Fruit fly (Drosophila melanogaster) whole organism, embryonic: Measurements from ENCODE around the gene Socs36E.

Source experiments
- CG11504 ChIP-seq: fragments of 200-800 bp; sonication (Bioruptor generic); optimal IDR thresholded peaks from 3 replicates; lab custom pipeline; 2019; ENCODE audit warnings: missing biosample characterization, mild to moderate bottlenecking, missing genetic modification characterization, moderate library complexity
- CG11723 ChIP-seq: fragments of 200-800 bp; sonication (Bioruptor generic); optimal IDR thresholded peaks from 2 replicates; lab custom pipeline; 2017; ENCODE audit warnings: missing biosample characterization, mild to moderate bottlenecking, missing genetic modification characterization
- CG12071 ChIP-seq: fragments of 200-800 bp; sonication (Bioruptor generic); optimal IDR thresholded peaks from 3 replicates; lab custom pipeline; 2018; ENCODE audit warnings: missing biosample characterization, mild to moderate bottlenecking, missing genetic modification characterization
- CG12104 ChIP-seq: fragments of 200-800 bp; sonication (Bioruptor generic); optimal IDR thresholded peaks from 3 replicates; lab custom pipeline; 2016; ENCODE audit warnings: missing biosample characterization, missing genetic modification characterization
- CG12659 ChIP-seq: fragments of 200-800 bp; sonication (Bioruptor generic); optimal IDR thresholded peaks from 3 replicates; lab custom pipeline; 2017; ENCODE audit warnings: mild to moderate bottlenecking, missing biosample characterization, missing genetic modification reagents, missing genetic modification characterization
- CG15601 ChIP-seq: fragments of 200-800 bp; sonication (Bioruptor generic); optimal IDR thresholded peaks from 3 replicates; lab custom pipeline; 2019; ENCODE audit warnings: missing biosample characterization, mild to moderate bottlenecking, missing genetic modification characterization, moderate library complexity
- CG1603 ChIP-seq: fragments of 200-800 bp; sonication (Bioruptor generic); optimal IDR thresholded peaks from 2 replicates; lab custom pipeline; 2019; ENCODE audit warnings: missing biosample characterization, mild to moderate bottlenecking, missing genetic modification characterization, moderate library complexity
- CG17385 ChIP-seq: fragments of 200-800 bp; sonication (Bioruptor generic); optimal IDR thresholded peaks from 3 replicates; lab custom pipeline; 2018; ENCODE audit warnings: missing biosample characterization, mild to moderate bottlenecking, missing genetic modification characterization
- CG17829 ChIP-seq: fragments of 200-800 bp; optimal IDR thresholded peaks from 2 replicates; lab custom pipeline; 2019; ENCODE audit warnings: missing biosample characterization, mild to moderate bottlenecking, missing genetic modification characterization, moderate library complexity
- CG18476 ChIP-seq: fragments of 200-800 bp; sonication (Bioruptor generic); optimal IDR thresholded peaks from 2 replicates; lab custom pipeline; 2016; ENCODE audit warnings: missing biosample characterization, mild to moderate bottlenecking, missing genetic modification characterization
- CG2678 ChIP-seq: fragments of 200-800 bp; sonication (Bioruptor generic); optimal IDR thresholded peaks from 3 replicates; lab custom pipeline; 2019; ENCODE audit warnings: missing biosample characterization, mild to moderate bottlenecking, missing genetic modification characterization, moderate library complexity
- CG31224 ChIP-seq: fragments of 200-800 bp; sonication (Bioruptor generic); IDR thresholded peaks from 2 replicates; pipeline ENCODE4 v1.3.6; 2022; ENCODE audit warnings: missing biosample characterization, missing genetic modification characterization
- CG3847 ChIP-seq: fragments of 200-800 bp; sonication (Bioruptor generic); IDR thresholded peaks from 2 replicates; pipeline ENCODE4 v1.3.6; 2022; ENCODE audit warnings: missing biosample characterization, missing genetic modification characterization
- CG4707 ChIP-seq: fragments of 200-800 bp; sonication (Bioruptor generic); optimal IDR thresholded peaks from 2 replicates; lab custom pipeline; 2018; ENCODE audit warnings: missing biosample characterization, mild to moderate bottlenecking, missing genetic modification characterization, moderate library complexity
- CG6254 ChIP-seq: fragments of 200-800 bp; sonication (Bioruptor generic); optimal IDR thresholded peaks from 3 replicates; lab custom pipeline; 2017; ENCODE audit warnings: mild to moderate bottlenecking, missing biosample characterization, missing genetic modification reagents, missing genetic modification characterization
- CG7357 ChIP-seq: fragments of 200-800 bp; sonication (Bioruptor generic); IDR thresholded peaks from 3 replicates; pipeline ENCODE4 v1.3.6; 2022; ENCODE audit warnings: missing biosample characterization, missing genetic modification characterization
- CG7745 ChIP-seq: fragments of 200-800 bp; sonication (Bioruptor generic); optimal IDR thresholded peaks from 2 replicates; lab custom pipeline; 2018; ENCODE audit warnings: missing biosample characterization, mild to moderate bottlenecking, missing genetic modification characterization, moderate library complexity
- CG8089 ChIP-seq: fragments of 200-800 bp; sonication (Bioruptor generic); optimal IDR thresholded peaks from 3 replicates; lab custom pipeline; 2016; ENCODE audit warnings: missing biosample characterization, missing genetic modification characterization
- CG9437 ChIP-seq: fragments of 200-800 bp; sonication (Bioruptor generic); optimal IDR thresholded peaks from 2 replicates; lab custom pipeline; 2018; ENCODE audit warnings: missing biosample characterization, mild to moderate bottlenecking, missing genetic modification characterization
- Fer3 ChIP-seq: fragments of 200-800 bp; sonication (Bioruptor generic); optimal IDR thresholded peaks from 2 replicates; lab custom pipeline; 2018; ENCODE audit warnings: missing biosample characterization, mild to moderate bottlenecking, missing genetic modification characterization, moderate library complexity
- HLH4C ChIP-seq: fragments of 200-800 bp; sonication (Bioruptor generic); IDR thresholded peaks from 3 replicates; pipeline ENCODE4 v1.3.6; 2022; ENCODE audit warnings: missing biosample characterization, missing genetic modification characterization; ENCODE audit not compliant: partially characterized antibody
- Kr ChIP-seq: fragments of 200-800 bp; sonication (Bioruptor generic); optimal IDR thresholded peaks from 2 replicates; lab custom pipeline; 2017; ENCODE audit warnings: missing biosample characterization, mild to moderate bottlenecking, missing genetic modification characterization
- MTF-1 ChIP-seq: fragments of 200-800 bp; sonication (Bioruptor generic); optimal IDR thresholded peaks from 2 replicates; lab custom pipeline; 2018; ENCODE audit warnings: missing biosample characterization, mild to moderate bottlenecking, missing genetic modification characterization, borderline replicate concordance
- NC2α ChIP-seq: fragments of 200-800 bp; sonication (Bioruptor generic); optimal IDR thresholded peaks from 2 replicates; lab custom pipeline; 2016; ENCODE audit warnings: missing biosample characterization, missing genetic modification characterization
- NC2β ChIP-seq: fragments of 200-800 bp; sonication (Bioruptor generic); optimal IDR thresholded peaks from 2 replicates; lab custom pipeline; 2016; ENCODE audit warnings: missing biosample characterization, missing genetic modification characterization
- Opbp ChIP-seq: fragments of 200-800 bp; sonication (Bioruptor generic); IDR thresholded peaks from 3 replicates; pipeline ENCODE4 v1.3.6; 2022; ENCODE audit warnings: missing biosample characterization, missing genetic modification characterization; ENCODE audit not compliant: partially characterized antibody
- Pdp1 ChIP-seq, 2 experiments: fragments of 200-800 bp; sonication (Bioruptor generic); optimal IDR thresholded peaks; 3 replicates each; lab custom pipeline; 2016; ENCODE audit warnings: missing biosample characterization in 2 of 2, missing genetic modification characterization in 2 of 2, mild to moderate bottlenecking in 1 of 2, moderate library complexity in 1 of 2
- ato ChIP-seq: fragments of 200-800 bp; sonication (Bioruptor generic); IDR thresholded peaks from 2 replicates; pipeline ENCODE4 v1.3.6; 2022; ENCODE audit warnings: missing biosample characterization, missing genetic modification characterization; ENCODE audit not compliant: partially characterized antibody
- bcd ChIP-seq: fragments of 200-800 bp; sonication (Bioruptor generic); optimal IDR thresholded peaks from 2 replicates; lab custom pipeline; 2017; ENCODE audit warnings: missing biosample characterization, mild to moderate bottlenecking, missing genetic modification characterization
- chm ChIP-seq: fragments of 200-800 bp; sonication (Bioruptor generic); IDR thresholded peaks from 2 replicates; pipeline ENCODE4 v1.3.6; 2022; ENCODE audit warnings: missing biosample characterization, missing genetic modification characterization
- chn ChIP-seq: fragments of 200-800 bp; sonication (Bioruptor generic); optimal IDR thresholded peaks from 2 replicates; lab custom pipeline; 2016; ENCODE audit warnings: missing biosample characterization, missing genetic modification characterization
- corto ChIP-seq: fragments of 200-800 bp; sonication (Bioruptor generic); optimal IDR thresholded peaks from 2 replicates; lab custom pipeline; 2016; ENCODE audit warnings: missing biosample characterization, mild to moderate bottlenecking, missing genetic modification characterization, moderate library complexity
- da ChIP-seq: fragments of 200-800 bp; sonication (Bioruptor generic); optimal IDR thresholded peaks from 2 replicates; lab custom pipeline; 2016; ENCODE audit warnings: missing biosample characterization, missing genetic modification characterization
- grau ChIP-seq: fragments of 200-800 bp; optimal IDR thresholded peaks from 3 replicates; lab custom pipeline; 2019; ENCODE audit warnings: missing biosample characterization, mild to moderate bottlenecking, missing genetic modification characterization, moderate library complexity
- hbn ChIP-seq: fragments of 200-800 bp; sonication (Bioruptor generic); IDR thresholded peaks from 2 replicates; pipeline ENCODE4 v1.3.6; 2022; ENCODE audit warnings: missing biosample characterization, missing genetic modification characterization; ENCODE audit not compliant: partially characterized antibody
- her ChIP-seq: fragments of 200-800 bp; sonication (Bioruptor generic); optimal IDR thresholded peaks from 2 replicates; lab custom pipeline; 2016; ENCODE audit warnings: missing biosample characterization, missing genetic modification characterization
- ind ChIP-seq: fragments of 200-800 bp; sonication (Bioruptor generic); optimal IDR thresholded peaks from 3 replicates; lab custom pipeline; 2016; ENCODE audit warnings: missing biosample characterization, missing genetic modification characterization
- nerfin-1 ChIP-seq: fragments of 200-800 bp; sonication (Bioruptor generic); optimal IDR thresholded peaks from 3 replicates; lab custom pipeline; 2019; ENCODE audit warnings: missing biosample characterization, mild to moderate bottlenecking, missing genetic modification characterization, moderate library complexity
- nom ChIP-seq: fragments of 200-800 bp; sonication (Bioruptor generic); optimal IDR thresholded peaks from 2 replicates; lab custom pipeline; 2017; ENCODE audit warnings: missing biosample characterization, missing genetic modification characterization, mild to moderate bottlenecking, moderate library complexity, missing genetic modification reagents
- pan ChIP-seq, 4 experiments: fragments of >200 bp in 3 of 4; fragments of 200-800 bp in 1 of 4; sonication (Bioruptor generic) in 1 of 4; optimal IDR thresholded peaks in 3 of 4; IDR thresholded peaks in 1 of 4; 2 replicates each; pipeline versions ENCODE4 v1.3.6 to Lab custom; 2017 to 2022; ENCODE audit warnings: missing biosample characterization in 2 of 4, missing genetic modification characterization in 2 of 4, mixed read lengths in 1 of 4
- peb ChIP-seq: fragments of 200-800 bp; sonication (Bioruptor generic); IDR thresholded peaks from 2 replicates; pipeline ENCODE4 v1.3.6; 2022; ENCODE audit warnings: missing biosample characterization, missing genetic modification characterization
- pfk ChIP-seq: fragments of 200-800 bp; sonication (Bioruptor generic); optimal IDR thresholded peaks from 2 replicates; lab custom pipeline; 2018; ENCODE audit warnings: missing biosample characterization, mild to moderate bottlenecking, missing genetic modification characterization, moderate library complexity
- slbo ChIP-seq: fragments of 200-800 bp; sonication (Bioruptor generic); IDR thresholded peaks from 2 replicates; pipeline ENCODE4 v1.3.6; 2022; ENCODE audit warnings: missing biosample characterization, missing genetic modification characterization
- tna ChIP-seq: fragments of 200-800 bp; sonication (Bioruptor generic); IDR thresholded peaks from 2 replicates; pipeline ENCODE4 v1.3.6; 2022; ENCODE audit warnings: missing biosample characterization, missing genetic modification characterization; ENCODE audit not compliant: partially characterized antibody
- vfl ChIP-seq: fragments of 200-800 bp; sonication (Bioruptor generic); optimal IDR thresholded peaks from 2 replicates; lab custom pipeline; 2016; ENCODE audit warnings: missing biosample characterization, missing genetic modification characterization
- wdn ChIP-seq: fragments of 200-800 bp; sonication (Bioruptor generic); IDR thresholded peaks from 2 replicates; pipeline ENCODE4 v1.3.6; 2022; ENCODE audit warnings: missing biosample characterization, missing genetic modification characterization
- z ChIP-seq: fragments of 200-800 bp; sonication (Bioruptor generic); IDR thresholded peaks from 3 replicates; pipeline ENCODE4 v1.3.6; 2022; ENCODE audit warnings: missing biosample characterization, missing genetic modification characterization

Socs36E gene

DNA sequence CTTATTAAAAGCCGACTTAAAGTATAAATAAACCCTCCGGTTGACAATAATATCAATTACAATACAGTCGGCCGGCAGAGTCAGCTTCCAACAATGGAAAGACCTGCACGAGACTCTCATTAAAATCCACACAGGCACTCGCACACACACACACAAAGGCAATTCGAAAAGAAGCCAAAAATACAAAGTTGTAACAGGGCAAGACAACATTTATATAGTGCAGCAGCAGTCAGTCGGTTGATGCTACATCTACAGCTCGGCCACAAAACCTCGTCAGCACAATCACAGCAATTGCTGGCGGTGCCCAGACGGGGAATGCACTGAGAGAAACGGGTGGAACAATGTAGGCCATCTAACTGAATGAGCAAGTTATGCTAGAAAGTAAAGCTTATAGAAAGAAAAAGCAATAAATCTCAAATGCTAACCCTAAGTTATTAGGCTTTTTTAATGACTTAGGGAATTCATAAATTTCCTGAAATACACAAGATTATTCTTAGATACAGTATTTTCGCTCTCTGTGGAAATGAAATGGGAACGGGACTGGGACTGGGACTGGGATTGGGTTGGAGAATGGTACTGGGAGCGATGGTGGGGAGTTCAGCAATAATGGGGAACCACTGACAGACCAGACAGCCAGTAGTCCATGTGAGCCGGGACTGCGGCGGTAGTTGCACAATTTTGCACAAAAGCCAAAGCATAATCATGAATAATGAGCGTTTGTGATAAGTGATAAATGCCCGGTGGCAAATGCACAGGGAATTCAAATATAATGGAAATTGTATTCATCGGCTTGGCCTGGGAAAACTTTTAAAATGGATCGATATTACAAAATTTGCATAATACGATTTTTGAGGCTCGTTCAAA is 30.6 kb downstream of the Socs36E start (continued):
- TF ChIP-seq CG6254 (GFP tag; lab: Kevin White, UChicago) (peak; percentile 23), pfk (GFP tag; lab: Kevin White, UChicago) (no peak), CG1603 (tag; lab: Kevin White, UChicago) (peak; percentile 56), nom (GFP tag; lab: Kevin White, UChicago) (peak; percentile 91), hbn (no peak), pan (optimal IDR thresholded peaks at IDR 0.05; lab: Kevin White, UChicago) (no peak), pan (GFP tag; optimal IDR thresholded peaks at IDR 0.05 in 1 of 2, IDR thresholded peaks at IDR 0.05 in 1 of 2) (peak in 1 of 2 experiments; percentile 68), CG7745 (no peak), wdn (GFP tag; lab: Robert Waterston, UW) (no peak), bcd (peak; percentile 45), tna (GFP tag; lab: Robert Waterston, UW) (no peak), CG7357 (GFP tag; lab: Robert Waterston, UW) (peak; percentile 65; the same call in 2 of the 3 replicates), her (peak; percentile 55), CG17829 (tag; lab: Kevin White, UChicago) (peak; percentile 38), Kr (GFP tag; lab: Kevin White, UChicago) (no peak), CG3847 (GFP tag; lab: Robert Waterston, UW) (0 out of 2 replicates have a peak, but pooled peaks have one; percentile 38), CG31224 (GFP tag; lab: Robert Waterston, UW) (peak; percentile 46; the same call in 1 of the 2 replicates), z (no peak), peb (GFP tag; lab: Robert Waterston, UW) (no peak), CG15601 (tag; lab: Kevin White, UChicago) (no peak), chm (GFP tag; lab: Robert Waterston, UW) (no peak), nerfin-1 (tag; lab: Kevin White, UChicago) (no peak), Fer3 (tag; lab: Kevin White, UChicago) (peak; percentile 19), CG11723 (GFP tag; lab: Kevin White, UChicago) (no peak), slbo (GFP tag; lab: Robert Waterston, UW) (peak; percentile 56), MTF-1 (GFP tag; lab: Kevin White, UChicago) (peak; percentile 16), CG8089 (GFP tag; lab: Kevin White, UChicago) (no peak), Pdp1 (GFP tag; optimal IDR thresholded peaks at IDR 0.05; lab: Kevin White, UChicago) (peak in 1 of 2 experiments; percentile 55), corto (GFP tag; lab: Kevin White, UChicago) (peak; percentile 78), CG12659 (GFP tag; lab: Kevin White, UChicago) (peak; percentile 26), ind (GFP tag; lab: Kevin White, UChicago) (peak; percentile 68), da (GFP tag; lab: Kevin White, UChicago) (no peak), ato (GFP tag; lab: Robert Waterston, UW) (no peak), CG18476 (GFP tag; lab: Kevin White, UChicago) (peak; percentile 28), CG9437 (GFP tag; lab: Kevin White, UChicago) (peak; percentile 10), CG2678 (tag; lab: Kevin White, UChicago) (peak; percentile 57), chn (GFP tag; lab: Kevin White, UChicago) (peak; percentile 41), HLH4C (no peak), CG11504 (peak; percentile 52), NC2α (GFP tag; lab: Kevin White, UChicago) (no peak), NC2β (peak; percentile 6), grau (peak; percentile 49), CG4707 (GFP tag; lab: Kevin White, UChicago) (no peak), CG12071 (GFP tag; lab: Kevin White, UChicago) (peak; percentile 3), CG12104 (GFP tag; lab: Kevin White, UChicago) (peak; percentile 31), vfl (GFP tag; lab: Kevin White, UChicago) (peak; percentile 10), CG17385 (no peak), Opbp (GFP tag; lab: Robert Waterston, UW) (no peak)
